Fruit fly (Drosophila melanogaster): Measurements from ENCODE around the gene CG14566.

DNA sequence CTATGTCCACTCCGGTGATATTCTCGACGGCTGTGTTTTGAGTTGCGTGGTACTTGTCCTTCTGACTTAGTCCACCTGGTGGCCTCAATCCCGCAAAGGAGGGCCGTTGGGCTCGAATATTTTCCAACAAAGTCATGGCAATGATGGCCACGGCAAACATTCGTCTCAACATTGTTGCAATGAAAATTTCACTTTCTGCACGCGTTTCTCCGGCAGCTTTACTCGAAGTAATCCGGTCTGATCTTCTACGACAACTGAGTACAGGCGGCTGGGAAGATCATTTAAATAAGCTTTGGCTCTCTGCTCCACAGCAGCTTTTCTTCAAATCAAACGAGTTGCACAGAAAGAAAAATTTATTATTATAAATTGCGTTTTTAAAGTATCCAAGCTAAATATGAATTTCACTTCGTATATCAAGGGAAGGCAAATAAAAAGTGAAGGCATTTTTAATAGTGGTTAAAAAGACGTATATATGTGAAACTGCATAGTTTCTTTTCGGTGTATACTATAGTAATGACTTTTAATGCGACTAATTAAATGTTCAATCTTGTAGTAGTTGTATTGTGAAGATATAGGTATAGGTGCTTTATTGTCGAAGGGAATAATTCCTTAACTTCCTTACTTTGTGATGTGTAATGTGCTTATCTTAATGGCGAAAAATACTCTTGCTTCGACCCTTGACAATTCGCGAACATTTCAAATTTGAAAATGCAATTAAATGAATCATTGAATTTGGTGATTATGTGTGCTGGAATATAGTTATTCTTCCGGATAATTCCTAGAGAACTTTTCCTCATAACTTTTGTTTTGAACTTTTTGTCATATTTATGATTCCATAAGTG is 1.7 kb downstream of the CG14566 start, which contains the start of gene CG14567:
- no peak for TF ChIP-seq psq (optimal IDR thresholded peaks at IDR 0.05)
- no peak for TF ChIP-seq ttk (optimal IDR thresholded peaks at IDR 0.05)
- no peak for TF ChIP-seq h (optimal IDR thresholded peaks at IDR 0.05)
- no peak for TF ChIP-seq insv (optimal IDR thresholded peaks at IDR 0.05)
- TF ChIP-seq Sin3A (optimal IDR thresholded peaks at IDR 0.05), result no peak

Measured in Kc167 (cell line).